Fruit fly (Drosophila melanogaster): ENCODE results near the gene CG6621.

- TF ChIP-seq CG10274 (GFP tag; optimal IDR thresholded peaks at IDR 0.05), result no peak
- no peak for TF ChIP-seq CG14441 (GFP tag; IDR thresholded peaks at IDR 0.05)
- no peak for TF ChIP-seq CG3838 (GFP tag; optimal IDR thresholded peaks at IDR 0.05)
- TF ChIP-seq CG33213 (GFP tag; optimal IDR thresholded peaks at IDR 0.05), result no peak
- TF ChIP-seq pum (GFP tag; optimal IDR thresholded peaks at IDR 0.05), result no peak
- no peak for TF ChIP-seq CG17568 (GFP tag; optimal IDR thresholded peaks at IDR 0.05)
- TF ChIP-seq CG5953 (GFP tag; IDR thresholded peaks at IDR 0.05), result no peak
- no peak for TF ChIP-seq CG2712 (tag; optimal IDR thresholded peaks at IDR 0.05)
- TF ChIP-seq Mrtf (GFP tag; IDR thresholded peaks at IDR 0.05), result no peak
- TF ChIP-seq CG31224 (GFP tag; IDR thresholded peaks at IDR 0.05), result no peak
- TF ChIP-seq CG7786 (GFP tag; optimal IDR thresholded peaks at IDR 0.05), result no peak
- no peak for TF ChIP-seq CG7839 (tag; optimal IDR thresholded peaks at IDR 0.05)
- TF ChIP-seq CG8089 (GFP tag; optimal IDR thresholded peaks at IDR 0.05), result no peak
- TF ChIP-seq CG4617 (GFP tag; optimal IDR thresholded peaks at IDR 0.05; ENCODE audit: borderline replicate concordance), result no peak
Observed at dm6 chr3R:10859713-10860112, 33.6 kb downstream of the CG6621 start, which contains the start of gene CG14694.
